Worm (Caenorhabditis elegans) whole organism, L3 larva: ENCODE data around the gene rho-1.
A peak's percentile ranks its signal among the peaks of the same experiment; 100 is the strongest.
"Not testable (repeated sequence)": the region's sequence is repeated elsewhere in the genome, so short reads cannot be mapped to it uniquely, and the experiment has no call there.

Source experiments
- ZK546.5 ChIP-seq: sonication (generic microtip); optimal IDR thresholded peaks from 2 replicates; lab custom pipeline; 2017; ENCODE audit warnings: missing biosample characterization, missing genetic modification characterization
- aly-2 ChIP-seq: fragments of 150-350 bp; optimal IDR thresholded peaks from 2 replicates; lab custom pipeline; 2014; ENCODE audit warnings: missing biosample characterization, missing genetic modification characterization
- ama-1 ChIP-seq: fragments of 150-350 bp; optimal IDR thresholded peaks from 2 replicates; lab custom pipeline; 2018
- ceh-28 ChIP-seq: fragments of 150-350 bp; optimal IDR thresholded peaks from 2 replicates; lab custom pipeline; 2014; ENCODE audit warnings: missing biosample characterization, missing genetic modification reagents, missing genetic modification characterization
- ceh-82 ChIP-seq: fragments of 150-350 bp; optimal IDR thresholded peaks from 2 replicates; lab custom pipeline; 2014; ENCODE audit warnings: missing biosample characterization, missing genetic modification characterization
- ceh-9 ChIP-seq: sonication (generic microtip); optimal IDR thresholded peaks from 2 replicates; lab custom pipeline; 2018; ENCODE audit warnings: missing biosample characterization, missing genetic modification characterization
- egl-27 ChIP-seq: sonication (generic microtip); optimal IDR thresholded peaks from 4 replicates; lab custom pipeline; 2017; ENCODE audit warnings: missing biosample characterization, missing genetic modification reagents, missing genetic modification characterization
- egl-5 ChIP-seq: fragments of 150-350 bp; optimal IDR thresholded peaks from 2 replicates; lab custom pipeline; 2017; ENCODE audit warnings: missing biosample characterization, missing genetic modification reagents, missing genetic modification characterization, inconsistent platforms
- elt-2 ChIP-seq: sonication (generic microtip); optimal IDR thresholded peaks from 2 replicates; lab custom pipeline; 2016; ENCODE audit warnings: missing genetic modification reagents, mild to moderate bottlenecking, missing genetic modification characterization, missing compliant biosample characterization
- elt-3 ChIP-seq, 3 experiments: fragments of 150-350 bp in 1 of 3; sonication (generic microtip) in 2 of 3; optimal IDR thresholded peaks; 2 replicates in 2 of 3; 4 replicates in 1 of 3; lab custom pipeline; 2014 to 2017; ENCODE audit warnings: missing biosample characterization in 3 of 3, missing genetic modification characterization in 3 of 3
- eor-1 ChIP-seq, 2 experiments: fragments of 150-350 bp; optimal IDR thresholded peaks; 2 replicates each; lab custom pipeline; 2014 to 2018; ENCODE audit warnings: missing biosample characterization in 2 of 2, missing genetic modification characterization in 2 of 2
- fkh-10 ChIP-seq: sonication (generic microtip); optimal IDR thresholded peaks from 2 replicates; lab custom pipeline; 2017; ENCODE audit warnings: missing biosample characterization, missing genetic modification reagents, missing genetic modification characterization
- fos-1 ChIP-seq: fragments of 150-350 bp; optimal IDR thresholded peaks from 2 replicates; lab custom pipeline; 2014; ENCODE audit warnings: missing biosample characterization, missing genetic modification characterization
- hmg-11 ChIP-seq: sonication (generic microtip); optimal IDR thresholded peaks from 2 replicates; lab custom pipeline; 2016; ENCODE audit warnings: missing genetic modification characterization, missing compliant biosample characterization
- jun-1 ChIP-seq: fragments of 150-350 bp; optimal IDR thresholded peaks from 2 replicates; lab custom pipeline; 2014; ENCODE audit warnings: missing biosample characterization, missing genetic modification reagents, missing genetic modification characterization
- lin-15B ChIP-seq: fragments of 150-350 bp; optimal IDR thresholded peaks from 2 replicates; lab custom pipeline; 2014; ENCODE audit warnings: missing biosample characterization, missing genetic modification characterization
- lin-39 ChIP-seq: fragments of 150-350 bp; optimal IDR thresholded peaks from 2 replicates; lab custom pipeline; 2018; ENCODE audit warnings: missing biosample characterization, missing genetic modification reagents, missing genetic modification characterization
- lsy-12 ChIP-seq: sonication (generic microtip); optimal IDR thresholded peaks from 2 replicates; lab custom pipeline; 2016; ENCODE audit warnings: mild to moderate bottlenecking, missing genetic modification characterization, missing compliant biosample characterization
- mdl-1 ChIP-seq: fragments of 150-350 bp; optimal IDR thresholded peaks from 2 replicates; lab custom pipeline; 2014; ENCODE audit warnings: missing biosample characterization, missing genetic modification characterization
- mml-1 ChIP-seq: fragments of 150-350 bp; sonication (generic microtip); optimal IDR thresholded peaks from 3 replicates; lab custom pipeline; 2014; ENCODE audit warnings: missing biosample characterization, missing genetic modification characterization
- nfya-1 ChIP-seq: sonication (generic microtip); optimal IDR thresholded peaks from 2 replicates; lab custom pipeline; 2017; ENCODE audit warnings: missing genetic modification characterization, mild to moderate bottlenecking, missing compliant biosample characterization, antibody characterized with exemption, moderate library complexity; ENCODE audit not compliant: insufficient read depth
- nhr-11 ChIP-seq: fragments of 150-350 bp; optimal IDR thresholded peaks from 2 replicates; lab custom pipeline; 2014; ENCODE audit warnings: missing biosample characterization, missing genetic modification characterization
- nhr-12 ChIP-seq: fragments of 150-350 bp; optimal IDR thresholded peaks from 2 replicates; lab custom pipeline; 2014; ENCODE audit warnings: missing biosample characterization, missing genetic modification characterization
- nhr-23 ChIP-seq: fragments of 150-350 bp; optimal IDR thresholded peaks from 2 replicates; lab custom pipeline; 2014; ENCODE audit warnings: missing biosample characterization, missing genetic modification reagents, missing genetic modification characterization
- nhr-237 ChIP-seq: fragments of 150-350 bp; optimal IDR thresholded peaks from 2 replicates; lab custom pipeline; 2014; ENCODE audit warnings: missing biosample characterization, missing genetic modification characterization
- nhr-25 ChIP-seq: sonication (generic microtip); optimal IDR thresholded peaks from 2 replicates; lab custom pipeline; 2017; ENCODE audit warnings: missing biosample characterization, missing genetic modification characterization
- nhr-43 ChIP-seq: sonication (generic microtip); optimal IDR thresholded peaks from 2 replicates; lab custom pipeline; 2016; ENCODE audit warnings: mild to moderate bottlenecking, missing genetic modification characterization, missing compliant biosample characterization; ENCODE audit not compliant: poor library complexity, severe bottlenecking
- nhr-76 ChIP-seq: fragments of 150-350 bp; sonication (generic microtip); optimal IDR thresholded peaks from 5 replicates; lab custom pipeline; 2014; ENCODE audit warnings: missing biosample characterization, missing genetic modification characterization
- nhr-77 ChIP-seq: fragments of 150-350 bp; optimal IDR thresholded peaks from 2 replicates; lab custom pipeline; 2014; ENCODE audit warnings: missing biosample characterization, missing genetic modification characterization
- pha-4 ChIP-seq: fragments of 150-350 bp; optimal IDR thresholded peaks from 2 replicates; lab custom pipeline; 2014; ENCODE audit warnings: missing biosample characterization, missing genetic modification reagents, missing genetic modification characterization
- pqm-1 ChIP-seq: fragments of 150-350 bp; optimal IDR thresholded peaks from 2 replicates; lab custom pipeline; 2017; ENCODE audit warnings: missing biosample characterization, missing genetic modification characterization, inconsistent platforms
- sea-2 ChIP-seq: fragments of 150-350 bp; sonication (generic microtip); optimal IDR thresholded peaks from 4 replicates; lab custom pipeline; 2014; ENCODE audit warnings: missing biosample characterization, missing genetic modification reagents, missing genetic modification characterization
- skn-1 ChIP-seq: fragments of 150-350 bp; optimal IDR thresholded peaks from 2 replicates; lab custom pipeline; 2014; ENCODE audit warnings: missing biosample characterization, missing genetic modification characterization
- unc-39 ChIP-seq: sonication (generic microtip); optimal IDR thresholded peaks from 4 replicates; lab custom pipeline; 2017; ENCODE audit warnings: missing biosample characterization, missing genetic modification characterization
- zag-1 ChIP-seq: fragments of 150-350 bp; optimal IDR thresholded peaks from 2 replicates; lab custom pipeline; 2014; ENCODE audit warnings: missing biosample characterization, missing genetic modification characterization
- ztf-4 ChIP-seq: fragments of 150-350 bp; optimal IDR thresholded peaks from 2 replicates; lab custom pipeline; 2014; ENCODE audit warnings: missing biosample characterization, missing genetic modification characterization

rho-1 gene

DNA sequence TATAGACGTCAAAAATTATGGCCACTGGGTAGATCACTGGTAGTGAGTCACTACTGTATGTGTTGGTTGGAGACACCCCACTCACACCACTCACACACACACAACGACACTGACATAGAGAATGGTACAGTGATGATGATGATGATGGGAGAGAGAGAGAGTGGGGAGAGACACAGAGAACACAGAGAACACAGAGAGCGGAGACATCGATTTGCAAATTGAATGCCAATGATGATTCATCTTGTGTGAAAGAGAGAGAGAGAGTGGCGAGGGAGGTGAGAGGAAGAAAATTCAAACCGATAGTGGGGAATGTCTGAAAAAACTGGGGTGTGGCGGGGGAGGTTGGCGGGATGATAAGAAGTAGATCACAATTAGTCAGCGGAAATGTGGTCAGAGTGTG, 1.1 kb upstream of the rho-1 start:
- TF ChIP-seq pqm-1 (tag; lab: Kevin White, UChicago): peak; percentile 70
- TF ChIP-seq mdl-1 (tag; lab: Kevin White, UChicago): no peak
- no peak for TF ChIP-seq unc-39 (tag; lab: Kevin White, UChicago)
- peak; percentile 57 for TF ChIP-seq egl-5 (tag; lab: Kevin White, UChicago)
- TF ChIP-seq ceh-82 (tag; lab: Kevin White, UChicago): no peak
- peak; percentile 51 for TF ChIP-seq lin-39
- peak; percentile 66 for TF ChIP-seq nhr-23 (tag; lab: Kevin White, UChicago)
- peak; percentile 75 for TF ChIP-seq ceh-28 (tag; lab: Kevin White, UChicago)
- TF ChIP-seq nhr-11 (tag; lab: Kevin White, UChicago): no peak
- peak; percentile 41 for TF ChIP-seq skn-1 (tag; lab: Kevin White, UChicago)
- peak; percentile 83 for TF ChIP-seq fos-1
- TF ChIP-seq eor-1 (tag; optimal IDR thresholded peaks at IDR 0.05; lab: Kevin White, UChicago): no peak
- peak; percentile 94 for TF ChIP-seq jun-1 (tag; lab: Kevin White, UChicago)
- TF ChIP-seq hmg-11: peak; percentile 55
- peak; percentile 63 for TF ChIP-seq pha-4
- no peak for TF ChIP-seq nhr-76 (tag; lab: Kevin White, UChicago)
- TF ChIP-seq nfya-1 (tag; lab: Kevin White, UChicago): peak; percentile 43
- TF ChIP-seq nhr-25 (tag; lab: Kevin White, UChicago): peak; percentile 88
- TF ChIP-seq mml-1 (tag; lab: Kevin White, UChicago): no peak
- TF ChIP-seq elt-2 (tag; lab: Kevin White, UChicago): peak; percentile 76
- TF ChIP-seq lsy-12 (tag; lab: Kevin White, UChicago): no peak
- no peak for TF ChIP-seq ZK546.5 (tag; lab: Kevin White, UChicago)
- peak; percentile 1 for TF ChIP-seq lin-15B
- TF ChIP-seq nhr-12: no peak
- peak; percentile 71 for TF ChIP-seq ama-1 (lab: Kevin White, UChicago)

DNA sequence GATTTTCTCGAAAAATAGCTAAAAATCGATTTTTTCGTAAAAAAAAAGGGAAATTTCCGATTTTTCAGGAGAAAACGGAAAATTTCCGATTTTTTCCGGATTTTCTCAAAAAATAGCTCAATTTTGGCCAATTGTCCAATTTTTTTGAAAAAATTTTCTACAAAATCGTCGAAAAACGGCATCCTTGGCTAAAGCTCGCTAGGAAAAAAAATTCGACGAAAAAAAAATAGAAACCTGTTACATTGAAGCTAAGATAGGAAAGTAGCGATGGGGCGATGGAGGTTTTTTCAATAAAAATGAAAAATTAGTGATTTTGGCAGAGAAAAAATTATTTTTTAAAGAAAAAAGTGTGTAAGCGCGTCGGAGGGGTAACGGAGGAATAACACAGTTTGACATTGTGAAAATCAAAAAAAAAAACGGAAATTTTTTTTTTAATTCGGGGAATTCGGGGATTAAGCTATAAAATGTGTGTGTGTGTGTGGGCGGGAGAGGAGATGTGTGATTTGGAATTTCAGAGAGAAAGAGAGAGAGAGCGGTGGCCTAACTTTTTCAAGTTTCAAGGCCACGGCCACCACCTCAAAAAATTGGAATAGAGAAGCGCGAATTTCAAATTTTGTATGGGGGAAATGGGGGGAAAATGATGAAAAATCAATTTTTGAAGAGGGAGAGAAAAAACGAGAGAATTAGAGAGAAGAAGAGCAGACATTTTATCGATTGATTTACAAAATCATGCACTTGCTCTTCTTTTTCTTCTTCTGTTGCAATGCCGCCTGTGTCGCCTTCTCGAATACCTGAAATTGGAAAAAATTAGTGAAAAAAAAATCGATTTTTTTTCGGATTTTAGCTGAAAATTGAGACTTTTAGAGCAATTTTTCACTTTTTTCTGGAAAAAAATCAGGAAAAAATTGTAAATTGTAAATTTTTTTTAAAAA, 5.3 kb downstream of the rho-1 start:
- TF ChIP-seq elt-3 (tag; optimal IDR thresholded peaks at IDR 0.05; lab: Kevin White, UChicago) (no peak), ceh-28 (tag; lab: Kevin White, UChicago) (peak; percentile 11)

- TF ChIP-seq zag-1 (tag; lab: Kevin White, UChicago) (no peak), jun-1 (tag; lab: Kevin White, UChicago) (no peak), pqm-1 (tag; lab: Kevin White, UChicago) (no peak), aly-2 (tag; lab: Kevin White, UChicago) (no peak), elt-2 (tag; lab: Kevin White, UChicago) (peak; percentile 20), nhr-25 (tag; lab: Kevin White, UChicago) (no peak), ama-1 (lab: Kevin White, UChicago) (peak; percentile 58), hmg-11 (no peak), egl-5 (tag; lab: Kevin White, UChicago) (peak; percentile 88), ceh-28 (tag; lab: Kevin White, UChicago) (peak; percentile 85), fkh-10 (GFP tag; lab: Kevin White, UChicago) (no peak), nhr-237 (tag; lab: Kevin White, UChicago) (no peak), eor-1 (tag; optimal IDR thresholded peaks at IDR 0.05; lab: Kevin White, UChicago) (no peak), ceh-9 (tag; lab: Kevin White, UChicago) (no peak), nhr-12 (no peak), ceh-82 (tag; lab: Kevin White, UChicago) (no peak), fos-1 (no peak), nhr-77 (no peak), nhr-43 (tag; lab: Kevin White, UChicago) (no peak), sea-2 (GFP tag; lab: Kevin White, UChicago) (no peak), elt-3 (tag; optimal IDR thresholded peaks at IDR 0.05; lab: Kevin White, UChicago) (no peak)
Observed at ce11 chrIV:16482790-16483189, 6.0 kb downstream of the rho-1 start.

DNA sequence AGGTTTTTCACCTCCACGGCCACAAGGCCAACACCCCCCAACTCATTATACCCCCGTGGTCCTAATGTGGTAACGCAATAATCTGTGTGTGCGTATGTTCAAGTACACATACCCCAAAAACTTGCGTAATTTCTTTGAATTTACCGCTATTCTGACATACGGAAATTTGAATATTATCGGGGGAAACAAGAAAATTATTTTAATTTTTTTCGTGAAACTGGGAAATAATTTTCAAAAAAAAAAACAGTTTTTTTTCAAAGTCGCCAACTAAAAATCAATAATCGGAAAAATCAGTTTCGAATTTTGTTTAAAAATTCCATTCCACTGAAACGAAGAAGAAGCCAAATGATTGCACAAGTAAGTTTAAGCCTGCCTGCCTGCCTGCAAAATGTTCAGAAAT, 7.9 kb downstream of the rho-1 start, which contains the start of gene Y51H4A.938:
Y51H4A.938 (plus strand) TSS at position 301 of the 400 bp plus-strand sequence.
- TF ChIP-seq ztf-4, egl-27, pqm-1 (tag; lab: Kevin White, UChicago): not testable (repeated sequence)
